Worm (Caenorhabditis elegans) whole organism, L2 larva: ENCODE data around the gene srh-171.
"Not testable (repeated sequence)": the region's sequence is repeated elsewhere in the genome, so short reads cannot be mapped to it uniquely, and the experiment has no call there.

Source experiments
- ama-1 ChIP-seq: fragments of 150-350 bp; optimal IDR thresholded peaks from 2 replicates; lab custom pipeline; 2018; ENCODE audit warnings: inconsistent platforms
- ceh-16 ChIP-seq: fragments of 150-350 bp; optimal IDR thresholded peaks from 2 replicates; lab custom pipeline; 2014; ENCODE audit warnings: missing biosample characterization, missing genetic modification characterization
- egl-27 ChIP-seq: sonication (generic microtip); optimal IDR thresholded peaks from 3 replicates; lab custom pipeline; 2017; ENCODE audit warnings: missing biosample characterization, missing genetic modification reagents, missing genetic modification characterization
- lsy-2 ChIP-seq, 2 experiments: fragments of 150-350 bp in 1 of 2; sonication (generic microtip) in 1 of 2; optimal IDR thresholded peaks; 2 replicates each; lab custom pipeline; 2014 to 2017; ENCODE audit warnings: missing biosample characterization in 2 of 2, missing genetic modification characterization in 2 of 2
- nhr-12 ChIP-seq: fragments of 150-350 bp; optimal IDR thresholded peaks from 2 replicates; lab custom pipeline; 2014; ENCODE audit warnings: missing biosample characterization, missing genetic modification characterization
- nhr-237 ChIP-seq: fragments of 150-350 bp; optimal IDR thresholded peaks from 2 replicates; lab custom pipeline; 2014; ENCODE audit warnings: missing biosample characterization, missing genetic modification characterization
- sem-4 ChIP-seq: fragments of 150-350 bp; optimal IDR thresholded peaks from 2 replicates; lab custom pipeline; 2014; ENCODE audit warnings: missing biosample characterization, missing genetic modification reagents, missing genetic modification characterization
- skn-1 ChIP-seq: sonication (generic microtip); optimal IDR thresholded peaks from 2 replicates; lab custom pipeline; 2017; ENCODE audit warnings: missing biosample characterization, missing genetic modification characterization
- unc-39 ChIP-seq: fragments of 150-350 bp; optimal IDR thresholded peaks from 2 replicates; lab custom pipeline; 2014; ENCODE audit warnings: missing biosample characterization, missing genetic modification characterization
- zag-1 ChIP-seq: fragments of 150-350 bp; optimal IDR thresholded peaks from 2 replicates; lab custom pipeline; 2014; ENCODE audit warnings: missing biosample characterization, missing genetic modification characterization
- ztf-11 ChIP-seq: sonication (generic microtip); optimal IDR thresholded peaks from 2 replicates; lab custom pipeline; 2017; ENCODE audit warnings: missing biosample characterization, missing genetic modification characterization

- not testable (repeated sequence) for TF ChIP-seq egl-27 (tag; lab: Kevin White, UChicago); ztf-11 (tag; lab: Kevin White, UChicago); zag-1; ama-1 (lab: Kevin White, UChicago); nhr-12 (tag; lab: Kevin White, UChicago); sem-4 (tag; lab: Kevin White, UChicago); ceh-16 (tag; lab: Kevin White, UChicago); skn-1 (tag; lab: Kevin White, UChicago); unc-39 (tag; lab: Kevin White, UChicago); lsy-2 (tag; optimal IDR thresholded peaks at IDR 0.05; lab: Kevin White, UChicago); nhr-237 (tag; lab: Kevin White, UChicago)
Observed at ce11 chrV:19949721-19950120, 15.8 kb upstream of the srh-171 start, which contains the start of gene Y60A3A.8.
